Worm (Caenorhabditis elegans): Measurements from ENCODE around the gene C56C10.6.

Gene C56C10.6

DNA sequence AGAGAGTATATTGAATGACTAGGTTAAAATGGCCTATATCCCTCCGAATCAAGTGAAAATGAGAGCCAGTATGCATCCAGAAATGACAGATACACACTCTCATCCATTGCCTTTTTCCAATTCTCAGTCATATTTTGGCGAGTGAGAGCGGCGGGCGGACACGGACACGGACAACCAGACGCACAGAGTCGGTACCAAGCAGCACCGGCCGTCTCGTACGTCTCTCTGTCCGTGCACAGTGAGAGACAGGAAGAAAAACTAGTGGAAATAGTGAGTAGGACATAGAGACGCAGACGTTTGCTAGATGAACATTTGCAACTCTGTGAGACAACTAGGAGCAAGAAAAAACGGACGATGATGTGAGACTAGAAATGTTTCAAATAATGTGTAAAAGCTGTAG, 17.9 kb downstream of the C56C10.6 start:
- TF ChIP-seq mep-1 (tag; optimal IDR thresholded peaks at IDR 0.05), result no peak
- TF ChIP-seq nhr-47 (tag; optimal IDR thresholded peaks at IDR 0.05), result no peak
- peak; percentile 14 for TF ChIP-seq dsc-1 (tag; optimal IDR thresholded peaks at IDR 0.05)
- TF ChIP-seq nhr-77 (tag; optimal IDR thresholded peaks at IDR 0.05), result no peak
- TF ChIP-seq F16B12.6 (tag; optimal IDR thresholded peaks at IDR 0.05), result no peak
- peak; percentile 12 for TF ChIP-seq snu-23 (GFP tag; optimal IDR thresholded peaks at IDR 0.05)
- TF ChIP-seq alr-1 (tag; optimal IDR thresholded peaks at IDR 0.05; ENCODE audit: borderline replicate concordance), result no peak
- no peak for TF ChIP-seq C16A3.4 (tag; optimal IDR thresholded peaks at IDR 0.05)
- peak; percentile 50 for TF ChIP-seq blmp-1 (tag; optimal IDR thresholded peaks at IDR 0.05)
- no peak for TF ChIP-seq unc-86 (tag; optimal IDR thresholded peaks at IDR 0.05)
- TF ChIP-seq fkh-8 (tag; optimal IDR thresholded peaks at IDR 0.05), result peak; percentile 35
- no peak for TF ChIP-seq ceh-90 (tag; optimal IDR thresholded peaks at IDR 0.05)
- no peak for TF ChIP-seq nhr-84 (tag; optimal IDR thresholded peaks at IDR 0.05)
- peak; percentile 78 for TF ChIP-seq lin-14 (GFP tag; optimal IDR thresholded peaks at IDR 0.05)
- no peak for TF ChIP-seq fos-1 (tag; optimal IDR thresholded peaks at IDR 0.05)
- TF ChIP-seq tbx-2 (tag; optimal IDR thresholded peaks at IDR 0.05), result no peak
- TF ChIP-seq jun-1 (tag; optimal IDR thresholded peaks at IDR 0.05), result peak; percentile 26
- no peak for TF ChIP-seq nhr-28 (tag; optimal IDR thresholded peaks at IDR 0.05)
- no peak for TF ChIP-seq unc-62 (GFP tag; optimal IDR thresholded peaks at IDR 0.05)
- TF ChIP-seq dpl-1 (GFP tag; optimal IDR thresholded peaks at IDR 0.05), result no peak
- peak in 1 of 2 experiments; percentile 14 for TF ChIP-seq lsy-2 (tag; optimal IDR thresholded peaks at IDR 0.05)
- TF ChIP-seq mdl-1 (tag; optimal IDR thresholded peaks at IDR 0.05), result no peak
- TF ChIP-seq fkh-10 (GFP tag; optimal IDR thresholded peaks at IDR 0.05), result peak; percentile 44
- peak; percentile 11 for TF ChIP-seq rnt-1 (tag; optimal IDR thresholded peaks at IDR 0.05)
- peak in 1 of 3 experiments; percentile 14 for TF ChIP-seq ceh-82 (tag; optimal IDR thresholded peaks at IDR 0.05)
- TF ChIP-seq efl-1 (optimal IDR thresholded peaks at IDR 0.05), result peak; percentile 24 to 40
- peak; percentile 16 to 89 for TF ChIP-seq efl-1 (GFP tag; optimal IDR thresholded peaks at IDR 0.05 in 1 of 2)
- TF ChIP-seq sox-4 (tag; optimal IDR thresholded peaks at IDR 0.05), result no peak
- no peak for TF ChIP-seq isw-1 (GFP tag; IDR thresholded peaks at IDR 0.05)

DNA sequence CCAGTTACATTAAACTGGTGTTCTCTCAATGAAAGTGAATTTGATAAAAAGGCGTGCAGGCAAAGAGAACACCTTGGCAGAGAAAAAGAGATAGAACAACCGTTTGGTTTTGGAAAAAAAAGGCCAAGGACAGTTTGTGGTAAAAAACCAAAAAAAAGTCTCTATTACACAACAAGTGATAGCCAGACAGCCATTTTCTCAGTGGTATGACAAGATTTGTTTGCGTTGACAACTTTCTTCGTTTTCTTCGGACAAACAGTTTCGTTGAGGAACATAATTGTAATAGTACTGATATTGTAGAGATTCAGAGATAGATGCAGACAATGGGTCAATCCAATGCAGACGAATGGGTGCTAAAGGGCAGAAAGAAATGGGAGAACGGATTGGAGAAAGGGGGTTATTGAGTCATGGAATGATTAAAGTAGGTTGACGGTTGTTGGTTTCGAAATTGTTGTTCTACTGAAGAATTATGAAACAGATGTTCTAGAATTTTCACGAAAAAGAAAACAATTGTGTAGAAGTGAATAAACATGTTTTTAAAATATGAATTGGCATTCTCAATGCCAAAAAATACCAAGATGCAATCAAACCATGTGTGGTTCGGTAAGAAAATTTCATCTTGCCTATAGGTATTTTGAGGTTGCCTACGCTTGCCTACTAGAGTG, 18.8 kb downstream of the C56C10.6 start:
- peak; percentile 65 for TF ChIP-seq blmp-1 (tag; optimal IDR thresholded peaks at IDR 0.05)
- TF ChIP-seq elt-3 (tag; optimal IDR thresholded peaks at IDR 0.05), result peak in 1 of 6 experiments; percentile 6
- no peak for TF ChIP-seq nhr-47 (tag; optimal IDR thresholded peaks at IDR 0.05)
- TF ChIP-seq rnt-1 (tag; optimal IDR thresholded peaks at IDR 0.05), result no peak
- TF ChIP-seq lin-14 (GFP tag; optimal IDR thresholded peaks at IDR 0.05), result peak; percentile 65
- TF ChIP-seq aly-2 (tag; optimal IDR thresholded peaks at IDR 0.05), result no peak
- TF ChIP-seq nhr-71 (tag; optimal IDR thresholded peaks at IDR 0.05), result no peak
- no peak for TF ChIP-seq mef-2 (tag; optimal IDR thresholded peaks at IDR 0.05)
- TF ChIP-seq ama-1 (optimal IDR thresholded peaks at IDR 0.05), result peak; percentile 51
- TF ChIP-seq skn-1 (tag; optimal IDR thresholded peaks at IDR 0.05), result peak; percentile 0
- no peak for TF ChIP-seq lin-13 (GFP tag; optimal IDR thresholded peaks at IDR 0.05)
- peak; percentile 57 for TF ChIP-seq nhr-85 (tag)
- TF ChIP-seq nhr-84 (tag; optimal IDR thresholded peaks at IDR 0.05), result no peak
- TF ChIP-seq swsn-7 (tag; optimal IDR thresholded peaks at IDR 0.05), result no peak
- no peak for TF ChIP-seq lin-15B (tag; optimal IDR thresholded peaks at IDR 0.05)
- no peak for TF ChIP-seq vab-15 (tag; optimal IDR thresholded peaks at IDR 0.05)
- no peak for TF ChIP-seq unc-62 (GFP tag; optimal IDR thresholded peaks at IDR 0.05)
- no peak for TF ChIP-seq nhr-77 (tag; optimal IDR thresholded peaks at IDR 0.05)

DNA sequence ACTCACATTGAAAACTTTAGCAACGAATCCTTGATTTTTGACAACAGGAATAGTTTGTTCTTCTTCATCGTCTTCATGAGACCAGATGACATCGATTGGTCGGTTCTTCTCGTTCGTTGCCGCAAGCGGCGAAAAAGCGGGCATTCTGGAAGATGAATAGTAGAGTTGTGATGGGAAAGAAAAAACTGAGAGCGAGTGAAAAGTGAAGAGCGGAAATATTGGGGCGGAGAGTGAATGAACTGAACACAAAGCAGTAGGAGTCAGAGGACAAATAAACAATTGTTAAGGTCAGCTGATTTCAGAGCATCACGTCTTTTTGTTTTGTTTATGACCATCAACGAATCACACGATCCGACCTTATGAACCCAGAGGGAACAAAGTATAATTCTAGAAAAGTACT, 19.8 kb downstream of the C56C10.6 start, which contains the start of gene F18C5.10:
Gene F18C5.10, minus strand, starts transcription at position 145 of the 400 bp plus-strand sequence.
- TF ChIP-seq C16A3.4 (tag; optimal IDR thresholded peaks at IDR 0.05) (peak; percentile 20), ama-1 (optimal IDR thresholded peaks at IDR 0.05) (peak; percentile 14), mdl-1 (tag; optimal IDR thresholded peaks at IDR 0.05) (peak in 1 of 2 experiments; percentile 1), elt-3 (tag; optimal IDR thresholded peaks at IDR 0.05) (no peak), jun-1 (tag; optimal IDR thresholded peaks at IDR 0.05) (no peak), rnt-1 (tag; optimal IDR thresholded peaks at IDR 0.05) (peak; percentile 16), nhr-77 (tag; optimal IDR thresholded peaks at IDR 0.05) (no peak), mep-1 (tag; optimal IDR thresholded peaks at IDR 0.05) (no peak), lsy-2 (tag; optimal IDR thresholded peaks at IDR 0.05) (peak in 1 of 2 experiments; percentile 26), nhr-19 (GFP tag; conservative IDR thresholded peaks at IDR 0.05) (peak; percentile 36), snu-23 (GFP tag; optimal IDR thresholded peaks at IDR 0.05) (peak; percentile 11), mef-2 (tag; optimal IDR thresholded peaks at IDR 0.05) (no peak), lin-35 (GFP tag; optimal IDR thresholded peaks at IDR 0.05) (peak in 1 of 2 experiments; percentile 44), skn-1 (tag; optimal IDR thresholded peaks at IDR 0.05) (no peak)
